Fruit fly (Drosophila melanogaster): Measurements from ENCODE around the gene CG11122.

The CG11122 gene

DNA sequence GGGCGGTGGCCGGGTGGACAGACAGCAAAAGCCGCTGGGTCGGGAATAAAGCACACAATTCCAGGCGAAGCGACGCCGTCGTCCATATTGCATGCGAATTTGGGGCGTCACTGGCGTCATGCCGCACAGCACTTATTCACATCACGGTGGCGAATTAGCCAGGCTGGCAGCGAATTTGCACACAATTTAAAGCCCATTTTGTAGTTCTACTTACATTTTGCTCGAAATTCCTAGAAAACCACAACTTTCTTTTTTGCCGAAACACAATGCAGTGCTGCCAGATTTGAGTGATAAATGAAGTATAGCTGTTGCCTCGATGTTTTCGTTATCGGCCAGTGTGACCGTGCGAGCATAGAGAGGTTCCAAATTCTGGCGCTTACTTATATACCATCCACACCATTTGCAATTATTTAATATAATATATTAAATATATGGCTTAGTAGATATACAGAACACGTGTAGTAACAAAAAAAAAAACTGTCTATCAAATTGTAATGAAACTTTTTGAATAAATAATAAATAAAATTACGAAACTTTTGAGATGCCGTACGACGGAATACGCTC is 23.8 kb upstream of the CG11122 start, which contains the start of gene Ran (continued):
- TF ChIP-seq ewg (GFP tag; optimal IDR thresholded peaks at IDR 0.05) (no peak), nerfin-2 (GFP tag; IDR thresholded peaks at IDR 0.05; ENCODE audit: partially characterized antibody) (peak; percentile 34; the same call in 1 of the 2 replicates), Antp (GFP tag; optimal IDR thresholded peaks at IDR 0.05) (no peak), zfh1 (GFP tag; IDR thresholded peaks at IDR 0.05) (0 out of 3 replicates have a peak, but pooled peaks have one; percentile 26), CG11723 (GFP tag; optimal IDR thresholded peaks at IDR 0.05) (no peak), gfzf (GFP tag; optimal IDR thresholded peaks at IDR 0.05) (peak; percentile 59), so (GFP tag; IDR thresholded peaks at IDR 0.05) (0 out of 3 replicates have a peak, but pooled peaks have one; percentile 18), Scr (GFP tag; IDR thresholded peaks at IDR 0.05; ENCODE audit: partially characterized antibody) (peak; percentile 43), kah (GFP tag; optimal IDR thresholded peaks at IDR 0.05) (no peak), H2.0 (GFP tag; IDR thresholded peaks at IDR 0.05) (no peak), CG7372 (GFP tag; IDR thresholded peaks at IDR 0.05) (no peak), MESR4 (GFP tag; optimal IDR thresholded peaks at IDR 0.05) (peak; percentile 55), zen (tag; optimal IDR thresholded peaks at IDR 0.05) (no peak), Hr51 (GFP tag; optimal IDR thresholded peaks at IDR 0.05) (no peak), Ptx1 (GFP tag; IDR thresholded peaks at IDR 0.05) (peak; percentile 21), GATAe (GFP tag; conservative IDR thresholded peaks at IDR 0.05) (0 out of 2 replicates have a peak, but pooled peaks have one; percentile 10), CG9817 (tag; optimal IDR thresholded peaks at IDR 0.05) (peak; percentile 36), CG5953 (GFP tag; IDR thresholded peaks at IDR 0.05) (no peak), ERR (GFP tag; optimal IDR thresholded peaks at IDR 0.05) (no peak), vvl (GFP tag; IDR thresholded peaks at IDR 0.05) (no peak), abd-A (tag; optimal IDR thresholded peaks at IDR 0.05) (no peak), Xbp1 (GFP tag; optimal IDR thresholded peaks at IDR 0.05) (no peak), lola (GFP tag; optimal IDR thresholded peaks at IDR 0.05) (peak in 1 of 3 experiments; percentile 42), CG30020 (tag; optimal IDR thresholded peaks at IDR 0.05) (peak; percentile 95), CG15514 (GFP tag; optimal IDR thresholded peaks at IDR 0.05) (peak; percentile 24), pzg (GFP tag; optimal IDR thresholded peaks at IDR 0.05) (peak; percentile 60), CG30403 (GFP tag; optimal IDR thresholded peaks at IDR 0.05) (no peak), CG2120 (GFP tag; optimal IDR thresholded peaks at IDR 0.05) (peak; percentile 1), sob (GFP tag; IDR thresholded peaks at IDR 0.05) (peak; percentile 43), trem (tag; optimal IDR thresholded peaks at IDR 0.05) (peak; percentile 25), CG1024 (GFP tag; IDR thresholded peaks at IDR 0.05) (peak; percentile 83), CG10267 (tag; optimal IDR thresholded peaks at IDR 0.05) (peak; percentile 15), CG14667 (GFP tag; IDR thresholded peaks at IDR 0.05) (peak; percentile 7; the same call in 1 of the 2 replicates), CG12104 (GFP tag; optimal IDR thresholded peaks at IDR 0.05) (no peak), CG34224 (GFP tag; IDR thresholded peaks at IDR 0.05; ENCODE audit: partially characterized antibody) (0 out of 3 replicates have a peak, but pooled peaks have one; percentile 31), amos (GFP tag; IDR thresholded peaks at IDR 0.05; ENCODE audit: partially characterized antibody) (peak; percentile 52), CG1603 (tag; optimal IDR thresholded peaks at IDR 0.05) (peak; percentile 89), Mad (GFP tag; optimal IDR thresholded peaks at IDR 0.05) (no peak), trh (GFP tag; optimal IDR thresholded peaks at IDR 0.05) (no peak), CG11456 (GFP tag; IDR thresholded peaks at IDR 0.05) (no peak), CG7357 (GFP tag; IDR thresholded peaks at IDR 0.05) (peak; percentile 95), CG3281 (GFP tag; optimal IDR thresholded peaks at IDR 0.05) (no peak), CG17829 (tag; optimal IDR thresholded peaks at IDR 0.05) (no peak), CG4360 (GFP tag; IDR thresholded peaks at IDR 0.05) (no peak), CG4617 (GFP tag; optimal IDR thresholded peaks at IDR 0.05; ENCODE audit: borderline replicate concordance) (peak; percentile 15), Rfx (GFP tag; IDR thresholded peaks at IDR 0.05) (peak; percentile 57), gem (tag; optimal IDR thresholded peaks at IDR 0.05) (peak; percentile 18), E2f2 (GFP tag; IDR thresholded peaks at IDR 0.05) (peak; percentile 23; the same call in 1 of the 2 replicates), nau (GFP tag; optimal IDR thresholded peaks at IDR 0.05) (no peak)

Data from whole organism, embryonic.